Fruit fly (Drosophila melanogaster): ENCODE results near the gene CG32772.

CG32772 gene

DNA sequence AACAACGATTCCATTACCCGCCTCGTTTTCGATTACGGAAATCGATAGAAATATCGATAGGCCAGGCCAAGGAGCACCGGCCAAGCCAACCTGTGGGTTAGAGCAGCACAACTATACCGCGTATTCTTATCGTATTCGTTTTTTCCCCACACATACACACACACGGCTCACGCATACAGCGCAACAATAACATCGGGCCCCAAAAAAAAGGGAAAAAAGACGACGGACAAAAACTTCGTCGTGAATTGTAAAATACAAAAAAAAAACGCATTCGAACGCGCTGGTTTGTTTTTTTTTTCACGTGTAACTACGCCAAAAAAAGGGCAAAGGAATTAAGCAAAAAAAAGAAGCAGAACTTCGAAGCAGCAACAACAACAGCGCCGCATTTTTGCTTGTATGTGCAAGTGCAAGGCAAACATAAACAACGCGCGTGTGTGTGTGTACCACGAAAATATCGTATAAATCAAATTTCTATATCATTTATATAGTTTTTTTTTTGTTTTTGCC lies at the start of gene CG32772:
Gene CG32772, plus strand, starts transcription at position 177 of the 507 bp plus-strand sequence.
- TF ChIP-seq usp (GFP tag; optimal IDR thresholded peaks at IDR 0.05) (no peak), CG8478 (optimal IDR thresholded peaks at IDR 0.05) (peak; percentile 58)

DNA sequence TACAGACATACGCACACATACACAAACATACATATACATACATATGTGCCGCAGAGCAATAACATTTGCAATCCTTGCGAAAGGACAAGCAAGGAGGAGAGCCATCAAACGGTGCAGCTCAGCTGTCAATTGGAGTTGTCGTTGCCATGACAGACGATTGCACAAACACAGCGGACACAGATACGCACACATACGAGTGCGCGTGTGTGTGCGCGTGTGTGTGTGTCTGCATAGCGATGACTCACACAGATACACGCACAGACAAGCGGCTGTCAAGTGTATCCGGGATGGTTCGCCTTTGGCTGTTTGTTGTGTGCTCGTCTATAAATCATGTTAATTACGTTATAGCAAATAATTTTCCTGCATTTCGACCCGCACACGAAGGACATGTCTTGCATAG lies 48.6 kb upstream of the CG32772 start:
- TF ChIP-seq CG8478 (optimal IDR thresholded peaks at IDR 0.05) (no peak), EcR (GFP tag; optimal IDR thresholded peaks at IDR 0.05) (no peak), usp (GFP tag; optimal IDR thresholded peaks at IDR 0.05) (no peak), psq (optimal IDR thresholded peaks at IDR 0.05) (no peak), Dll (optimal IDR thresholded peaks at IDR 0.05) (no peak), pan (optimal IDR thresholded peaks at IDR 0.05) (no peak)

DNA sequence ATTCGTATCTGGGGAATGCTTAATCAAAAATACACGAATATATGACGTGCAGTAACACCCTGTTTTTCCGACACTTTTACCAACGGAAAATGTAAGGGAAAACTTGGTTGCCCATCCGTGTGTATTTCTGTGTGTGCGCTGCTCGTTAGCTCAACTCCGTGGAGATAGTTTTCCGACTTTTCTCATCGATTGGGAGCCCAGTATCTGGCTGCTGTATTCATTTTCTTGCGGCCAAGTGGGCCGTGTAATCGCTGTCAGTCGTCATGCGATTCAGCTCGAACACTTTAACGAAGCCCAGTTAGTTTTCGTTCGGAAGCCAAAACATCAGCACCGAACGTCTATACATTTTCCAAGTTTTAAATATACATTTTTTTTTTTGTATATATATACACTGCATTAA lies 33.5 kb upstream of the CG32772 start, which contains the start of gene boil:
Gene boil, plus strand, starts transcription at position 301 of the 400 bp plus-strand sequence.
- TF ChIP-seq usp (GFP tag; optimal IDR thresholded peaks at IDR 0.05): no peak
- TF ChIP-seq Dll (optimal IDR thresholded peaks at IDR 0.05): no peak
- no peak for TF ChIP-seq CG8478 (optimal IDR thresholded peaks at IDR 0.05)
- no peak for TF ChIP-seq pan (optimal IDR thresholded peaks at IDR 0.05)
- TF ChIP-seq EcR (GFP tag; optimal IDR thresholded peaks at IDR 0.05): no peak
- no peak for TF ChIP-seq psq (optimal IDR thresholded peaks at IDR 0.05)

DNA sequence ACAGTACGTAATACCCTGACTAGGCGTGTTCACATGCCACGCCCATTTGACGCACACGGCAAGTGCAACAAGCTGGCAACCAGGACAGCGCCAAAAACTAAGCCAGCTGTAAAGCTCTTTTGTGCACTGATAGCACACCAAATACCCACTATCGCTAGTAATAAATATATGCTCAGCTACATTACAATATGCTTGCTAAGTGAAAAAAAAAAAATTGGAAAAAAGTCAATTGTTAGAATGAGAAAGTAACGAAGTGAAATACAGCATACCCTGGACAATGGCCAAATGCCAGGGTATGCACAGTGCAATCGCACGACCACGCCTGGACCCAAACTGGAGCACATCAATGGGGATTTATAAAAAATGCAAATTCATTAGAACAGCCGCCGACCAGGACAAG lies 23.0 kb upstream of the CG32772 start:
- TF ChIP-seq Dll (optimal IDR thresholded peaks at IDR 0.05): no peak
- TF ChIP-seq usp (GFP tag; optimal IDR thresholded peaks at IDR 0.05): no peak
- TF ChIP-seq psq (optimal IDR thresholded peaks at IDR 0.05): no peak
- no peak for TF ChIP-seq EcR (GFP tag; optimal IDR thresholded peaks at IDR 0.05)
- TF ChIP-seq pan (optimal IDR thresholded peaks at IDR 0.05): no peak
- TF ChIP-seq CG8478 (optimal IDR thresholded peaks at IDR 0.05): no peak

DNA sequence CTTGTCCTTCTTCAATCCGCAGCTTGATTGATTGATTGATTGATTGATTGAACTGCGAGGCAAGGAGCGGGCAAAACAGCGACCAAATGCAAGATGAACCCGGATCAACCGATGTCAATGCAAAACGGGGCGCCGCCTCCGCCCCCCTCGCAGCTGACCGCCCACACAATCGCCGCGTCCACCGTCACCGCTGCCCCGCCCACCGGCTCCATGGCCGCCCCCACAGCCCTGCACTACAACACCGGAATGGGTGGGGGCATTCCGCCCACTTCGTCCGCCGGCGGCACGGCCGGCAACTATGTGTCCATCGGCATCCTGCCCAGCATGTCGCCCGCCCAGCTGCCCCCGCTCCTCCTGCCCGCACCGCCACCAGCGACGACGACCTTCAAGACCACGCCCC lies 14.3 kb upstream of the CG32772 start:
- TF ChIP-seq Dll (optimal IDR thresholded peaks at IDR 0.05): no peak
- TF ChIP-seq usp (GFP tag; optimal IDR thresholded peaks at IDR 0.05): no peak

DNA sequence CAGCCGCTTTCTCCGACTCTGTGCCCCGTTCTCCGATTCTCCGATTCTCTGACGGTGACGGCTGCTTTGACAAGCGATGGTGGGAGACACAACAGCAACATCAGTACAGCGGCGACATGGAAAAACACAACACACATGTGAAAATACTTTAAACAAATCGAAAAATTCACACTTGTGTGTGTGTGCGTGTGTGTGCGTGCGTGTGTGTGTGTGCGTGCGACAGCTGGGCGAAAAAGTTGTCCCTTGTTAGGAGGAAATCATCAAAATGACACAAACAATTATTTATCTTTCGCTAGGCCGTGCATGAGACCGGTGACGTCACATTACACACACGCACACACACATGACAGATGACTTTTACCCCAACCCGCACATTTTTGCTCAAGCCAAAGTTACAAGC lies 12.0 kb upstream of the CG32772 start:
- TF ChIP-seq usp (GFP tag; optimal IDR thresholded peaks at IDR 0.05) (no peak), pan (optimal IDR thresholded peaks at IDR 0.05) (no peak), Dll (optimal IDR thresholded peaks at IDR 0.05) (no peak), EcR (GFP tag; optimal IDR thresholded peaks at IDR 0.05) (no peak)

DNA sequence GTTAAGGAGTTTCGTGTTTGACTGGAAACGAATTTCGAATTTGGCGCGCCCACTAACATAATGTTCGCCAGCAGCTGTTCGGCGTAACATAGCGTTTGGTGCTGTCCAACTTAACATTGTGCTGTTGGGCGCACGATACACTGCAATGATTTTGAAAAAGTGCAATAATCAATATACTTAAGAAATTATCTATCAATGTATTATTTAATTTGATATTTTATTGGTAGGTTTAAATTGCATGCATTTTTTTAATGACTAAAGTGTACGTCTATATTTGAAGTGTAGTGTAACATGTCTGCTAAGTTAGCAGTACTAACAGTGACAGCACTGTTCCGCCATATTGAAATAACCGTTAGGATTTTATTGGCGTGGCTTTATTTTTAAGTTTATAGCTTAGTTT lies 2.3 kb upstream of the CG32772 start, which contains the start of gene CG6927:
Gene CG6927, plus strand, starts transcription at position 328 of the 400 bp plus-strand sequence.
- TF ChIP-seq pan (optimal IDR thresholded peaks at IDR 0.05): no peak

DNA sequence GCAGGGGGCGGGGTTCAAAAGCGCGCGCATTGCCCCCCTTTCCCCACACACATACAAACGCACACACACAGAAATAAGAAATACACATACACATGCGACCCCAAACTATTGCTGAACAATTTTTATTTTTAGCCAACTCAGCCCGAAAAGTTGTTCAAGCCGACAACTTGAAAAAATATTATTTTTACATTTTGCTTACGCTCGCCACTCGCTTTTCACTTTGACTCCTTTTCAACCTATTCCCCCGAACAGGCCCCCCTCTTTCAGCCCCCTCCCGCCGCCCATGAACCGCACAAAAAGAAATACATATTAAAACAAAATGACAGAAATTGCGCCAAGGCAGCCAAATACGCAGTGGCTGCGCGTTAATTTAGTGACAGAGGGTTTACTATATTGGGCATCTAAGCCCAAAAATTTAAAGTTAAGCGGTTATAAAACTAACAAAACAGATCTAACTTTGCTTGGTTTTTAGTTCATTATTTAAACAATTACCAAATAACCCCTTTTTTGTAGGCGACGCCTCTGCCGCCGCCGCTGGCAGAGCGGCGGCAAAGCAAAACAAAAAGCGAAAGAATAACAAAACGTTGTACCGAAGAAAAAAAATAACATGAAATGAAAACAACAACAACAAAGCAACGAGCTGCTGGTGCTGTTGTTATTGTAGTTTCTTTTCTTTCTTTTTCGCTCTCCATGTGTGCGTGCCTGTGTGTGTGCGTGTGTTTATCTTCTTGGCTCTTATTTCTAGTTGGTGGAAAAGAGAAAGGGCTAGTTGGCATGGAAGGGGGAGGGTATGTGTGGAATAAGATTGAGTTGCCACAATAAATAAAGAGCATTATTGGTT lies 1.3 kb downstream of the CG32772 start:
- TF ChIP-seq Dll (optimal IDR thresholded peaks at IDR 0.05): no peak
- TF ChIP-seq CG8478 (optimal IDR thresholded peaks at IDR 0.05): no peak
- no peak for TF ChIP-seq usp (GFP tag; optimal IDR thresholded peaks at IDR 0.05)
- no peak for TF ChIP-seq psq (optimal IDR thresholded peaks at IDR 0.05)
- no peak for TF ChIP-seq pan (optimal IDR thresholded peaks at IDR 0.05)
- TF ChIP-seq EcR (GFP tag; optimal IDR thresholded peaks at IDR 0.05): no peak

DNA sequence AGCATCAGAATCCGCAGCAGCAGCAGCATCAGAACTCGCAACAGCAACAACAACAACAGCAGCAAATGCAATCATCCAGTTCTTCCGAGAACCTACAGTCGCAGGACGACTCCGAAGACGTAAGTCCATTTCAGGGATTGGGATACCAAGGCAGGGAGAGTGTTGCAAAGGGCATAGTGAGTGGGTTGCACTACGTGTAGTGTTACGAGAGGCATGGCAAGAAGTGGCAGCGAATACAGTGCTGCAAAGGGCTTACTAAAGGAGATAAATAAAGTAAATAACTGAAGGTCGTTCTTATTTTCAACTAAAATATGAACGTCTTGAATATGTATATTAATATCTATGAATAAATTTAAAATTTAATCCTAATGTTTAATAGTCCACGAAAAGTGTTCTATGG lies 2.2 kb downstream of the CG32772 start:
- no peak for TF ChIP-seq pan (optimal IDR thresholded peaks at IDR 0.05)
- no peak for TF ChIP-seq usp (GFP tag; optimal IDR thresholded peaks at IDR 0.05)
- TF ChIP-seq CG8478 (optimal IDR thresholded peaks at IDR 0.05): no peak
- no peak for TF ChIP-seq Dll (optimal IDR thresholded peaks at IDR 0.05)
- no peak for TF ChIP-seq EcR (GFP tag; optimal IDR thresholded peaks at IDR 0.05)
- TF ChIP-seq psq (optimal IDR thresholded peaks at IDR 0.05): no peak

DNA sequence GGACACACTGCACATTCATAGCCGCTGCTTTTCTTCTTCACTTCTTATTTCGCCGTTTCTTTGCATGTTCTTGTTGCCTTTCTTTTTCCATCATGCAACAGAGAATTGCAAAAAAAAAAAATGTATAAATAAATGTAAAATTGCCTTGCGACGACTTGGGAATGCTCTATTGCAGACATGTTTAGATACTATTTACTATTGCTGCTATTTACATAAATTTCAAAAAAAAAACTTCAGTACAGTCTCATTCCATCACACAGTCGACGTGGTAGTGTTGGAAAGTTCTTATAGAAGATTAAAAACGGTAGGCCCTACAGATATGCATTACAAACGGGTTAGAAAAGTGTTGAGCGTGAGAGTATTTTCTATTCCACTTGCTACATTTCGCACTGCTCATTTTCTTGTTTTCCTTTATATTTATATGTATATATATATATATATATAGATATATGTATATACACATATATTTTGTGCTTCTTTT lies 2.9 kb downstream of the CG32772 start:
- TF ChIP-seq Dll (optimal IDR thresholded peaks at IDR 0.05): no peak
- no peak for TF ChIP-seq pan (optimal IDR thresholded peaks at IDR 0.05)
- no peak for TF ChIP-seq CG8478 (optimal IDR thresholded peaks at IDR 0.05)
- no peak for TF ChIP-seq EcR (GFP tag; optimal IDR thresholded peaks at IDR 0.05)
- TF ChIP-seq psq (optimal IDR thresholded peaks at IDR 0.05): no peak
- TF ChIP-seq usp (GFP tag; optimal IDR thresholded peaks at IDR 0.05): no peak

DNA sequence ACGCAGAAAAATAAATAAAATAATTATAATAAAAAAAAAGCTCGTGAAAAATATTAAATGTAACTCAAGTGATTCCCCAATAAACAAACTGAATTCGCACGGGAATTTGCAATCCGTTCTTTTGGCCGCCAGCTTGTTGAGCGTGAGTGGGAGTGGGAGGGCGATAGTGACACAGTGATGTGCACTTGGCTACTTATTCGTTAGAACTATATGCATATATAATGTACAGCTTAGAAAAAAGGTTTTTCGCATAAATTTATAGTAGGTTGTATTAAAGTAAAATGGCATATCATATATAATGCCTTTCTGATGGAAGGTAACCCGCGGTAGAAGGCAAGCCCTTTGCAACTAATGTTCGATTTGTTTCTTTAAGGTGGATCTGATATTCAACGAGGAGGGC lies 3.5 kb downstream of the CG32772 start:
- TF ChIP-seq Dll (optimal IDR thresholded peaks at IDR 0.05): no peak
- no peak for TF ChIP-seq psq (optimal IDR thresholded peaks at IDR 0.05)
- no peak for TF ChIP-seq usp (GFP tag; optimal IDR thresholded peaks at IDR 0.05)
- no peak for TF ChIP-seq EcR (GFP tag; optimal IDR thresholded peaks at IDR 0.05)
- no peak for TF ChIP-seq pan (optimal IDR thresholded peaks at IDR 0.05)
- no peak for TF ChIP-seq CG8478 (optimal IDR thresholded peaks at IDR 0.05)

DNA sequence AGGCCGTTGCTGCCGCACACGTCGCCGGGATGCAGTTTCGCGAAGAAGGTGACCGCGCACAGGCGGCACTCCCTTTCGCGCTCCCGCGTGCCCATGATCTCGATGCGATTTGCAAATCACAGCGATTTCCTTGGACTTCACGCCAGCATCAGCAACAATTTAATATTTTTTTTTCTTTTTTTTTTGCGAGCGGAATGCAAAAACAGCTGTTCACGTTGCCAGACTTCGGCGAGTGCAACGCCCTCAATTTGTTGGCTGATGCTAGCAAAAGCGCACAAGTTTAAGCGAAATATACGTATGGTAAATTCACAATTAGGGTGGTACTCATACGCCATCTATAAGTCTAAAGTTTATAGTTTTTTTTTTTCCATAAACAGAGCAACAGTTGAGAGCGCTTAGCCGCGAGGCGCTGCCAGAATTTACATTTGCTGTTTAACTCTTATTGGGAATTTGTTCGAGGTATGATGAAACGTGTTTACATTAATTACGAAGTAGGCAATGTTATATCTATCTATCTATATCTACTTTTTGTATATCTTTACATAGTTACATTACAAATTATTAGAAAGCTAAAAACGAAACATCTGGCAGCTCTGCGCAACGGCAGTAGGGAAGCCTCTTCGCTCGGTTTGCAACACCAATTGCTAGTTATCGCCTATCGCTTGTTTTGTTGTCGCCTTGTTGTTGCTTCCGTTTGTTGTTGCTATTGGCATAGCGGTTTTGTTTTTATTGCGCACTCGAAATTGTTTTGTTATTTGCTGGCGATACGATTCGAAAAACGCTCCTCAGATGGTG lies 9.5 kb downstream of the CG32772 start, which contains the start of the genes CG4041 and Hgsnat:
Gene CG4041, minus strand, starts transcription at position 220 of the 795 bp plus-strand sequence.
Gene Hgsnat, plus strand, starts transcription at position 503 of the 795 bp plus-strand sequence.
- TF ChIP-seq Dll (optimal IDR thresholded peaks at IDR 0.05) (no peak), usp (GFP tag; optimal IDR thresholded peaks at IDR 0.05) (no peak), pan (optimal IDR thresholded peaks at IDR 0.05) (no peak), CG8478 (optimal IDR thresholded peaks at IDR 0.05) (no peak), psq (optimal IDR thresholded peaks at IDR 0.05) (no peak), EcR (GFP tag; optimal IDR thresholded peaks at IDR 0.05) (no peak)

Data from whole organism.